Fruit fly (Drosophila melanogaster) Kc167 (cell line): ENCODE measurements around the gene CG13901.

Experiments
- Myc ChIP-seq: fragments of >200 bp; optimal IDR thresholded peaks from 2 replicates; lab custom pipeline; 2017; ENCODE audit warnings: missing external identifiers
- Sin3A ChIP-seq: fragments of >200 bp; optimal IDR thresholded peaks from 2 replicates; lab custom pipeline; 2018; ENCODE audit warnings: missing external identifiers
- h ChIP-seq: fragments of >200 bp; optimal IDR thresholded peaks from 3 replicates; lab custom pipeline; 2018; ENCODE audit warnings: missing external identifiers
- insv ChIP-seq: fragments of >200 bp; optimal IDR thresholded peaks from 3 replicates; lab custom pipeline; 2018; ENCODE audit warnings: missing external identifiers
- psq ChIP-seq: fragments of >200 bp; optimal IDR thresholded peaks from 2 replicates; lab custom pipeline; 2017; ENCODE audit warnings: missing external identifiers
- ttk ChIP-seq: sonication (Bioruptor generic); optimal IDR thresholded peaks from 2 replicates; lab custom pipeline; 2017; ENCODE audit warnings: missing external identifiers

DNA sequence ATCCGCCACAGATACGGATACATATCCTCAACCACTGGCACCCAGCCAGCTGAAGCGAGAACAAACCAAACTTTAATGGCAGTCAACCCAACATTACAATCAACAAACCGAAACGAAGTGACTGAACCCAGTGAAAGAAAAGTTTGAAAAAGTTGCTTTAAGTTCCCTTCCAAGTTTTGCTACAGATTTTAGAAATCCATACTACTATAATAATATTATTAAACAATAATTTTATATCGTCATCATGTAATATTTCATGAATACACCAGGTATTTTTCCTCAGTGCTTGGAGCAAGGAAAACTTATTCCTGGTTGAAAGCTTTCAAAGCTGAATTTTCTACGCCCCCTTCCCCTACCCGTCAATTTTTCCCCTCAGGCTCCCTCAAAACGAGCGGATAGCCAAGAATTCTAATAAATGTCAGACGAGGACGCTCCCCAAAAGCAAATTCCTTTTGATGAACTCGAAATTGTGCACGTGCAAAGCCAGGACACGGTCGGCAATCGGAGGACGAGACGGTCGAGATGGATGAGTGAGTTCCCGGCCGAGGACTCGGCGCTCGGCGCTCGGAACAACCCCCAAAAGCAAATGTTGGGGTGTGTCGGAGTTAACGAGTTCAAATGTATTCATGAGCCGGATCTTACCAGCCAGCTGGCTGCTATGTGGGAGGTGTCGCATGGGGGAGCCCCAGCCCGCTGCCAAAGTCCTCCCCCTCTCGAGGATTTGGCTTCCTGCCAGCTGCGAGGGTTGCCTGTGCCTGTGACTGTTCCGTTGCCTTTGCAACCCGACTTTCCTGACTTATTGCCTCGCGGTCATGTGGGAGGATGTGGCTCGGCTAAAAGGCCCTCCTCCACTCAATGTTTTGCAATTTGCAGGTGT is 40.5 kb downstream of the CG13901 start:
- TF ChIP-seq ttk (lab: Kevin White, UChicago), result no peak
- no peak for TF ChIP-seq insv (lab: Kevin White, UChicago)
- TF ChIP-seq h (lab: Kevin White, UChicago), result no peak
- no peak for TF ChIP-seq Sin3A (lab: Kevin White, UChicago)
- no peak for TF ChIP-seq psq (lab: Kevin White, UChicago)
- no peak for TF ChIP-seq Myc
